Worm (Caenorhabditis elegans) whole organism, L4/young adult: ENCODE results near the gene Y69A2AR.31.

ENCODE experiments used
- W03F9.2 ChIP-seq: fragments of 150-350 bp; optimal IDR thresholded peaks from 2 replicates; lab custom pipeline; 2014; ENCODE audit warnings: missing biosample characterization, missing genetic modification characterization
- dao-5 ChIP-seq: sonication (generic microtip); optimal IDR thresholded peaks from 2 replicates; lab custom pipeline; 2016; ENCODE audit warnings: missing genotype, missing genetic modification characterization, moderate library complexity, missing compliant biosample characterization
- him-1 ChIP-seq: sonication (generic microtip); optimal IDR thresholded peaks from 2 replicates; lab custom pipeline; 2016; ENCODE audit warnings: missing genotype, missing genetic modification reagents, missing genetic modification characterization, missing compliant biosample characterization

Gene Y69A2AR.31

ce11 chrIV:2650031-2650430 lies 13.8 kb downstream of the Y69A2AR.31 start:
- TF ChIP-seq dao-5 (tag; lab: Kevin White, UChicago) (no peak), him-1 (no peak), W03F9.2 (tag; lab: Kevin White, UChicago) (no peak)

- TF ChIP-seq dao-5 (tag; lab: Kevin White, UChicago) (no peak), W03F9.2 (tag; lab: Kevin White, UChicago) (no peak), him-1 (no peak)
Observed at ce11 chrIV:2642673-2643072, 21.1 kb downstream of the Y69A2AR.31 start, which contains the start of gene ric-8. ric-8 (plus strand) TSS chrIV:2642973.

ce11 chrIV:2642054-2642453 lies 21.7 kb downstream of the Y69A2AR.31 start:
- TF ChIP-seq W03F9.2 (tag; lab: Kevin White, UChicago), result no peak
- no peak for TF ChIP-seq dao-5 (tag; lab: Kevin White, UChicago)
- TF ChIP-seq him-1, result no peak

- TF ChIP-seq dao-5 (tag; lab: Kevin White, UChicago) (no peak), W03F9.2 (tag; lab: Kevin White, UChicago) (peak; percentile 72), him-1 (no peak)
Observed at ce11 chrIV:2640950-2641349, 22.9 kb downstream of the Y69A2AR.31 start, which contains the start of the genes mdf-2 and nduv-3. mdf-2 (minus strand) TSS chrIV:2641125. nduv-3 (plus strand) TSS chrIV:2641310.

ce11 chrIV:2639666-2640273 lies 24.0 kb downstream of the Y69A2AR.31 start:
- TF ChIP-seq W03F9.2 (tag; lab: Kevin White, UChicago) (no peak), dao-5 (tag; lab: Kevin White, UChicago) (no peak), him-1 (no peak)

ce11 chrIV:2634992-2635391 lies 28.8 kb downstream of the Y69A2AR.31 start:
- TF ChIP-seq him-1 (no peak), W03F9.2 (tag; lab: Kevin White, UChicago) (no peak), dao-5 (tag; lab: Kevin White, UChicago) (no peak)

- TF ChIP-seq him-1, result no peak
- no peak for TF ChIP-seq W03F9.2 (tag; lab: Kevin White, UChicago)
- TF ChIP-seq dao-5 (tag; lab: Kevin White, UChicago), result no peak
Observed at ce11 chrIV:2630145-2630544, 33.7 kb downstream of the Y69A2AR.31 start.

- TF ChIP-seq dao-5 (tag; lab: Kevin White, UChicago), result no peak
- no peak for TF ChIP-seq him-1
- no peak for TF ChIP-seq W03F9.2 (tag; lab: Kevin White, UChicago)
Observed at ce11 chrIV:2628171-2628570, 35.6 kb downstream of the Y69A2AR.31 start, which contains the start of gene ngn-1. ngn-1 (minus strand) TSS chrIV:2628271.

ce11 chrIV:2618611-2619010 lies 45.2 kb downstream of the Y69A2AR.31 start, which contains the start of gene smf-3:
smf-3 (plus strand) TSS chrIV:2618869.
- TF ChIP-seq dao-5 (tag; lab: Kevin White, UChicago), result no peak

- TF ChIP-seq dao-5 (tag; lab: Kevin White, UChicago) (no peak), W03F9.2 (tag; lab: Kevin White, UChicago) (no peak), him-1 (no peak)
Observed at ce11 chrIV:2616853-2617252, 47.0 kb downstream of the Y69A2AR.31 start.

- TF ChIP-seq him-1, result no peak
- no peak for TF ChIP-seq dao-5 (tag; lab: Kevin White, UChicago)
- TF ChIP-seq W03F9.2 (tag; lab: Kevin White, UChicago), result no peak
Observed at ce11 chrIV:2613754-2614244, 50.0 kb downstream of the Y69A2AR.31 start, which contains the start of gene daao-1. daao-1 (plus strand) TSS chrIV:2614194.

ce11 chrIV:2613011-2613503 lies 50.7 kb downstream of the Y69A2AR.31 start, which contains the start of gene Y69A2AR.28:
Y69A2AR.28 (minus strand) TSS chrIV:2613061.
- TF ChIP-seq him-1 (no peak), W03F9.2 (tag; lab: Kevin White, UChicago) (no peak), dao-5 (tag; lab: Kevin White, UChicago) (no peak)

ce11 chrIV:2610974-2611373 lies 52.8 kb downstream of the Y69A2AR.31 start:
- TF ChIP-seq him-1 (no peak), dao-5 (tag; lab: Kevin White, UChicago) (no peak), W03F9.2 (tag; lab: Kevin White, UChicago) (no peak)

- no peak for TF ChIP-seq him-1
- TF ChIP-seq W03F9.2 (tag; lab: Kevin White, UChicago), result no peak
- TF ChIP-seq dao-5 (tag; lab: Kevin White, UChicago), result no peak
Observed at ce11 chrIV:2610409-2610808, 53.4 kb downstream of the Y69A2AR.31 start, which contains the start of gene Y69A2AR.32. Y69A2AR.32 (plus strand) TSS chrIV:2610436.
